Fruit fly (Drosophila melanogaster): ENCODE measurements around the gene CAH9.
A peak's percentile ranks its signal among the peaks of the same experiment; 100 is the strongest.

The CAH9 gene

DNA sequence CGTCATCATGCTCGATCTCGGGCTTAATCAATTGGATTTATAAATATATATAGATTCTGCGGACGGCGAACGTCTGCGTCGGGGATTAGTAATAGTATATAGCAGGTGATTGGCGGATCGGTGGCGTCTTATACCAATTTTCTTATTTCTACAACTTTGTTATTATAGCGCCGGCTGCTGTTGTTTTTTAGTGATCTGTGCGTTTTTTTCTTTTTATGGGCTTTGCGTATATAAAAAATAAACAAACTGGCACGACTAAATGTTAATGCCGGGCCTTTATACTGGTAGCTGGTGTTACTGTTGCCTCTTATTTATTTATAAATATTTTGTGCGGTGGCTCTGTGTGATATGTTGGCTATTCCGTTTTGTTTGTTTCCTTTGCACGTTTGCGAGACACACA is 36.8 kb downstream of the CAH9 start (continued):
- TF ChIP-seq vri (GFP tag; optimal IDR thresholded peaks at IDR 0.05) (no peak), Eip78C (GFP tag) (peak; percentile 61), Met (GFP tag; optimal IDR thresholded peaks at IDR 0.05) (no peak)

- TF ChIP-seq fkh (GFP tag; optimal IDR thresholded peaks at IDR 0.05) (peak; percentile 89), CG3032 (tag; optimal IDR thresholded peaks at IDR 0.05) (no peak)
Observed at dm6 chr3R:27067362-27067761, 38.6 kb downstream of the CAH9 start.

DNA sequence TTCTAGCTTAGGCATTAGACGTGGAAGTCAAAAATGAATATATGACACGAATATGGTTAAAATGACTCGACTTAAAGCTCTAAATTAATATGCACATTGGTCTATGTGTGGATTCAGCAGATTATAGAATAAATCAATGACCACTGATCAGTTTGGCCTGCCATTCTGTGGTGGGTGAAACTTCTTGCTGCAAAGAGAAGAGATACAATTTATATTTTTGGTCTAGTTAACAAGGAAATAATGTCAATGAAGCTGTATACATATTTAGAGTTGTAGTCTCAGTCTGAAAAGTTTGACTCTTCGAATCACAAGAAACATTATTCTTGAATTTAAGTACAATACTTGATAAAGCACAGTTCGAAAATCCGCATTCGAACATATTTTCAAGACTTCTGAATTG is 40.8 kb downstream of the CAH9 start, which contains the start of gene CG43935:
CG43935 (plus strand) TSS at position 301 of the 400 bp plus-strand sequence.
- no peak for TF ChIP-seq Hr39 (GFP tag; optimal IDR thresholded peaks at IDR 0.05)
- no peak for TF ChIP-seq CG6276 (GFP tag; optimal IDR thresholded peaks at IDR 0.05)
- TF ChIP-seq CG8632 (GFP tag; optimal IDR thresholded peaks at IDR 0.05) = no peak
- no peak for TF ChIP-seq Hr38 (GFP tag; optimal IDR thresholded peaks at IDR 0.05)
- TF ChIP-seq CG16779 (tag; optimal IDR thresholded peaks at IDR 0.05) = no peak
- TF ChIP-seq Gug (GFP tag; IDR thresholded peaks at IDR 0.05) = no peak
- TF ChIP-seq Sox102F (GFP tag; optimal IDR thresholded peaks at IDR 0.05) = no peak
- TF ChIP-seq Ets96B (tag; optimal IDR thresholded peaks at IDR 0.05) = no peak
- TF ChIP-seq CG32006 (GFP tag; optimal IDR thresholded peaks at IDR 0.05) = no peak

- no peak for TF ChIP-seq CG8119 (GFP tag; IDR thresholded peaks at IDR 0.05)
Observed at dm6 chr3R:27064099-27064498, 41.9 kb downstream of the CAH9 start, which contains the start of gene Nep5. Gene Nep5, minus strand, starts transcription at chr3R:27064199.

DNA sequence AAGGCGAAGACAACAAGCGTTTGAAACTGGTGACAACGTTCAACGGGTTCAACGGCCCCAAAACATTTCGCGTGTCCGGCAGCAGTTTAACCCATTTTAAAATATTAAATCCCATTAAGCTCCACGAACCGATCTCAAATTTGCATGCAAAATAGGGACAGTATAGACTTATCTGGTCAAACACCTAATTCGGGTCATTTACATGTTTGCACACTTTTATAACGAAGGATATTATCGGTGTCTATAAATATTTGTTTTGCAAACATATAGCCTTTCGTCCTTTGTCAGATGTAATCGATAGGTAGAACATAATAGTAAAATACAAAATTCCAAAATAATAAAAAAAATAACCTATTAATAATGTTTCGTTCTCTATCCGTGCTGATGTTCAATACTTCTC is 44.1 kb downstream of the CAH9 start, which contains the start of gene CG34292:
CG34292 (plus strand) TSS at position 301 of the 400 bp plus-strand sequence.
- TF ChIP-seq acj6 (GFP tag; optimal IDR thresholded peaks at IDR 0.05) (no peak), Ets21C (GFP tag; optimal IDR thresholded peaks at IDR 0.05) (no peak), Met (GFP tag; optimal IDR thresholded peaks at IDR 0.05) (no peak), Lpt (GFP tag; optimal IDR thresholded peaks at IDR 0.05) (no peak), lz (GFP tag; optimal IDR thresholded peaks at IDR 0.05) (no peak), CG11762 (GFP tag; optimal IDR thresholded peaks at IDR 0.05; ENCODE audit: insufficient read depth) (no peak), Sox102F (GFP tag; optimal IDR thresholded peaks at IDR 0.05) (no peak), CG10631 (GFP tag; optimal IDR thresholded peaks at IDR 0.05) (no peak), CG16779 (tag; optimal IDR thresholded peaks at IDR 0.05) (no peak), Sox14 (GFP tag; optimal IDR thresholded peaks at IDR 0.05) (no peak), CG8119 (GFP tag; IDR thresholded peaks at IDR 0.05) (no peak), CG7368 (GFP tag; optimal IDR thresholded peaks at IDR 0.05) (no peak), CG8319 (GFP tag; optimal IDR thresholded peaks at IDR 0.05) (no peak), CG1621 (tag; optimal IDR thresholded peaks at IDR 0.05) (no peak), CG31627 (GFP tag; optimal IDR thresholded peaks at IDR 0.05) (no peak), CG10669 (GFP tag; optimal IDR thresholded peaks at IDR 0.05) (no peak), CG3919 (GFP tag; optimal IDR thresholded peaks at IDR 0.05) (no peak)

DNA sequence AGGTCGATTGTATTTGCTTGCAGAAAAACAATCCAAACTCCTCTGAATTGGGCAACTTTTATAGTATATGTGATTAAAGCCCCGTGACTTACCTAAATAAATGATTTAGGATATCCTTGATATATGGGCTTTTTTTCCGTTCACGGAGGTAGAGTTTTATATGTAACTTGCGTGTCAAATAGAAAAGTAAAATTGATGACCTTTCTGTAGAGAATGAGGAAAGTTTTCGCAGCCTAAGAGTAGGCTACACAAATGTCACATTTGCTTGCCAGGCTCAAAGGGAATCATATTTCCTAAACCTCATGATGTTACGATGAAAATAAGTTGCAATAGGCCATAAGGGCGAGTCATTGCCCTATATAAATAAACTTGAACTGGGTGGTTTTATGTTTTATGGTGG is 49.8 kb downstream of the CAH9 start:
- TF ChIP-seq CG32006 (GFP tag; optimal IDR thresholded peaks at IDR 0.05) = no peak
- no peak for TF ChIP-seq OdsH (GFP tag; optimal IDR thresholded peaks at IDR 0.05)
- no peak for TF ChIP-seq CG11762 (GFP tag; optimal IDR thresholded peaks at IDR 0.05; ENCODE audit: insufficient read depth)
- peak; percentile 86 for TF ChIP-seq svp (GFP tag)
